Worm (Caenorhabditis elegans): ENCODE measurements around the gene T24H7.9.

T24H7.9 gene

DNA sequence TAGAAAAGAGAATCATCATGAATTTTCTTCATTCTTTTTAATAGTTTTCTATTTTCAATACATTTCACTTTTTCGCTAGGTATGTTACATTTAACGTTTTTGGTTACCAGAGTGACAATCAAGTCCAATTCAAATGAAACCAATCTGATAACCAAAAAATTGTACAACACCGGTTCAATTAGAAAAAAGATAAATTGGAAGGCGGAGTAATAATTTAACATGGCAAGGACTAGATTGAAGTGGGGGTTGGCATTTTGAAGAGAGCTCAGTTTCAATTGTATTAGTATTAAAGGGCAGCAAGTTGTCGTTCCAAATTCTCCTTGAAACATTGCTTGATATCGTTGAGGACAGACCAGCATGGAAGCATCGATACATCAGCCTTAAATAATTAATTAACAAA, 17.4 kb upstream of the T24H7.9 start (continued):
- TF ChIP-seq B0019.2 (GFP tag; conservative IDR thresholded peaks at IDR 0.05): no peak
- TF ChIP-seq F10E7.11 (tag; optimal IDR thresholded peaks at IDR 0.05): no peak
- no peak for TF ChIP-seq ceh-91 (GFP tag; IDR thresholded peaks at IDR 0.05)
- TF ChIP-seq dox-1 (GFP tag; IDR thresholded peaks at IDR 0.05): no peak
- no peak for TF ChIP-seq akir-1 (GFP tag; optimal IDR thresholded peaks at IDR 0.05)
- TF ChIP-seq madf-8 (GFP tag; conservative IDR thresholded peaks at IDR 0.05): no peak
- TF ChIP-seq somi-1 (GFP tag; optimal IDR thresholded peaks at IDR 0.05): no peak
- TF ChIP-seq unc-62 (GFP tag; optimal IDR thresholded peaks at IDR 0.05): no peak
- no peak for TF ChIP-seq ztf-25 (GFP tag; IDR thresholded peaks at IDR 0.05)
- TF ChIP-seq die-1 (tag; optimal IDR thresholded peaks at IDR 0.05): no peak
- TF ChIP-seq chd-7 (tag; optimal IDR thresholded peaks at IDR 0.05): peak; percentile 59
- TF ChIP-seq attf-5 (GFP tag; optimal IDR thresholded peaks at IDR 0.05): no peak
- no peak for TF ChIP-seq bed-2 (GFP tag; IDR thresholded peaks at IDR 0.05)
- TF ChIP-seq B0035.1 (tag; optimal IDR thresholded peaks at IDR 0.05): no peak
- TF ChIP-seq sdz-38 (tag; optimal IDR thresholded peaks at IDR 0.05): no peak
- peak; percentile 18 for TF ChIP-seq him-1 (tag; optimal IDR thresholded peaks at IDR 0.05)
- TF ChIP-seq B0261.1 (tag; optimal IDR thresholded peaks at IDR 0.05): no peak
- TF ChIP-seq aptf-2 (GFP tag; conservative IDR thresholded peaks at IDR 0.05): no peak
- no peak for TF ChIP-seq lsl-1 (GFP tag; optimal IDR thresholded peaks at IDR 0.05)
- TF ChIP-seq ama-1 (optimal IDR thresholded peaks at IDR 0.05): no peak
- peak in 1 of 2 experiments; percentile 74 for TF ChIP-seq ama-1 (GFP tag; optimal IDR thresholded peaks at IDR 0.05)
- TF ChIP-seq F39B2.1 (GFP tag; IDR thresholded peaks at IDR 0.05): no peak
- no peak for TF ChIP-seq ceh-58 (GFP tag; IDR thresholded peaks at IDR 0.05)
- no peak for TF ChIP-seq F55B11.4 (tag; optimal IDR thresholded peaks at IDR 0.05; ENCODE audit: borderline replicate concordance, insufficient read depth)
- peak; percentile 87 for TF ChIP-seq hrde-1 (tag; optimal IDR thresholded peaks at IDR 0.05; ENCODE audit: borderline replicate concordance)
- TF ChIP-seq F52B5.7 (tag; optimal IDR thresholded peaks at IDR 0.05): no peak
- no peak for TF ChIP-seq nhr-80 (tag; optimal IDR thresholded peaks at IDR 0.05)
- no peak for TF ChIP-seq madf-10 (tag; optimal IDR thresholded peaks at IDR 0.05)
- TF ChIP-seq hsf-1 (GFP tag; IDR thresholded peaks at IDR 0.05): 0 out of 2 replicates have a peak, but pooled peaks have one; percentile 38
- peak; percentile 60; the same call in 1 of the 2 replicates for TF ChIP-seq Y79H2A.3 (GFP tag; conservative IDR thresholded peaks at IDR 0.05)
- TF ChIP-seq nfya-2 (GFP tag; IDR thresholded peaks at IDR 0.05): no peak
- TF ChIP-seq B0336.3 (GFP tag; IDR thresholded peaks at IDR 0.05): peak; percentile 55; the same call in 1 of the 2 replicates
- no peak for TF ChIP-seq mxl-1 (tag; optimal IDR thresholded peaks at IDR 0.05)
- TF ChIP-seq K12H6.12 (tag; optimal IDR thresholded peaks at IDR 0.05): no peak
- TF ChIP-seq nhr-90 (tag; optimal IDR thresholded peaks at IDR 0.05): no peak
- 0 out of 2 replicates have a peak, but pooled peaks have one; percentile 29 for TF ChIP-seq pbrm-1 (GFP tag; IDR thresholded peaks at IDR 0.05)
- TF ChIP-seq ceh-79 (tag; optimal IDR thresholded peaks at IDR 0.05): peak; percentile 44
- TF ChIP-seq ztf-22 (GFP tag; optimal IDR thresholded peaks at IDR 0.05): no peak
- TF ChIP-seq madf-6 (GFP tag; IDR thresholded peaks at IDR 0.05): peak; percentile 67
- TF ChIP-seq attf-3 (GFP tag; conservative IDR thresholded peaks at IDR 0.05): no peak
- TF ChIP-seq fkh-3 (tag; optimal IDR thresholded peaks at IDR 0.05): no peak
- no peak for TF ChIP-seq hlh-26 (GFP tag; conservative IDR thresholded peaks at IDR 0.05)
